Fruit fly (Drosophila melanogaster) whole organism, embryonic: ENCODE results near the gene CG6961.

ENCODE experiments used
- ATbp ChIP-seq: fragments of 200-800 bp; sonication (Bioruptor generic); optimal IDR thresholded peaks from 2 replicates; lab custom pipeline; 2017; ENCODE audit warnings: missing biosample characterization, mild to moderate bottlenecking, missing genetic modification characterization, missing genetic modification reagents
- Aef1 ChIP-seq: fragments of 200-800 bp; sonication (Bioruptor generic); IDR thresholded peaks from 3 replicates; pipeline ENCODE4 v1.3.6; 2022; ENCODE audit warnings: missing biosample characterization, missing genetic modification characterization
- B-H2 ChIP-seq: fragments of 200-800 bp; sonication (Bioruptor generic); optimal IDR thresholded peaks from 2 replicates; lab custom pipeline; 2018; ENCODE audit warnings: missing biosample characterization, mild to moderate bottlenecking, missing genetic modification characterization
- CG10366 ChIP-seq: fragments of 200-800 bp; sonication (Bioruptor generic); IDR thresholded peaks from 2 replicates; pipeline ENCODE4 v1.3.6; 2022; ENCODE audit warnings: missing biosample characterization, missing genetic modification characterization
- CG10959 ChIP-seq: fragments of 200-800 bp; sonication (Bioruptor generic); IDR thresholded peaks from 2 replicates; pipeline ENCODE4 v1.3.6; 2022; ENCODE audit warnings: missing biosample characterization, missing genetic modification characterization
- CG10979 ChIP-seq: fragments of 200-800 bp; sonication (Bioruptor generic); optimal IDR thresholded peaks from 2 replicates; lab custom pipeline; 2018; ENCODE audit warnings: missing biosample characterization, mild to moderate bottlenecking, missing genetic modification characterization, moderate library complexity
- CG11085 ChIP-seq: fragments of 200-800 bp; sonication (Bioruptor generic); IDR thresholded peaks from 2 replicates; pipeline ENCODE4 v1.3.6; 2022; ENCODE audit warnings: missing biosample characterization, missing genetic modification characterization
- CG14050 ChIP-seq: fragments of 200-800 bp; sonication (Bioruptor generic); IDR thresholded peaks from 3 replicates; pipeline ENCODE4 v1.3.6; 2022; ENCODE audit warnings: missing biosample characterization, missing genetic modification characterization
- CG15601 ChIP-seq: fragments of 200-800 bp; sonication (Bioruptor generic); optimal IDR thresholded peaks from 3 replicates; lab custom pipeline; 2019; ENCODE audit warnings: missing biosample characterization, mild to moderate bottlenecking, missing genetic modification characterization, moderate library complexity
- CG17612 ChIP-seq: fragments of 200-800 bp; sonication (Bioruptor generic); IDR thresholded peaks from 2 replicates; pipeline ENCODE4 v1.3.6; 2022; ENCODE audit warnings: missing biosample characterization, missing genetic modification characterization
- CG2678 ChIP-seq: fragments of 200-800 bp; sonication (Bioruptor generic); optimal IDR thresholded peaks from 3 replicates; lab custom pipeline; 2019; ENCODE audit warnings: missing biosample characterization, mild to moderate bottlenecking, missing genetic modification characterization, moderate library complexity
- CG32767 ChIP-seq: fragments of 200-800 bp; sonication (Bioruptor generic); IDR thresholded peaks from 2 replicates; pipeline ENCODE4 v1.3.6; 2022; ENCODE audit warnings: missing biosample characterization, missing genetic modification characterization
- CG3995 ChIP-seq: fragments of 200-800 bp; sonication (Bioruptor generic); optimal IDR thresholded peaks from 3 replicates; lab custom pipeline; 2016; ENCODE audit warnings: missing biosample characterization, missing genetic modification characterization
- CG4282 ChIP-seq: fragments of 200-800 bp; sonication (Bioruptor generic); optimal IDR thresholded peaks from 2 replicates; lab custom pipeline; 2016; ENCODE audit warnings: missing biosample characterization, missing genetic modification characterization
- CG4328 ChIP-seq: fragments of 200-800 bp; sonication (Bioruptor generic); optimal IDR thresholded peaks from 3 replicates; lab custom pipeline; 2017; ENCODE audit warnings: missing biosample characterization, missing genetic modification reagents, missing genetic modification characterization
- CG4360 ChIP-seq: fragments of 200-800 bp; sonication (Bioruptor generic); IDR thresholded peaks from 2 replicates; pipeline ENCODE4 v1.3.6; 2022; ENCODE audit warnings: missing biosample characterization, missing genetic modification characterization
- CG4404 ChIP-seq: fragments of 200-800 bp; sonication (Bioruptor generic); IDR thresholded peaks from 2 replicates; pipeline ENCODE4 v1.3.6; 2022; ENCODE audit warnings: missing biosample characterization, missing genetic modification characterization
- CG6813 ChIP-seq: fragments of 200-800 bp; sonication (Bioruptor generic); optimal IDR thresholded peaks from 2 replicates; lab custom pipeline; 2017; ENCODE audit warnings: missing biosample characterization, missing genetic modification characterization, mild to moderate bottlenecking, moderate library complexity, missing genetic modification reagents
- CG7556 ChIP-seq: fragments of 200-800 bp; sonication (Bioruptor generic); optimal IDR thresholded peaks from 2 replicates; lab custom pipeline; 2017; ENCODE audit warnings: missing biosample characterization, mild to moderate bottlenecking, missing genetic modification characterization
- CG7987 ChIP-seq: fragments of 200-800 bp; sonication (Bioruptor generic); optimal IDR thresholded peaks from 2 replicates; lab custom pipeline; 2018; ENCODE audit warnings: missing biosample characterization, mild to moderate bottlenecking, missing genetic modification characterization, moderate library complexity
- CG9727 ChIP-seq: fragments of 200-800 bp; sonication (Bioruptor generic); optimal IDR thresholded peaks from 3 replicates; lab custom pipeline; 2017; ENCODE audit warnings: missing biosample characterization, mild to moderate bottlenecking, missing genetic modification characterization
- CG9876 ChIP-seq: fragments of 200-800 bp; sonication (Bioruptor generic); optimal IDR thresholded peaks from 2 replicates; lab custom pipeline; 2016; ENCODE audit warnings: missing biosample characterization, missing genetic modification characterization
- Dp ChIP-seq: fragments of 200-800 bp; sonication (Bioruptor generic); optimal IDR thresholded peaks from 2 replicates; lab custom pipeline; 2018; ENCODE audit warnings: missing biosample characterization, mild to moderate bottlenecking, missing genetic modification characterization, moderate library complexity
- H15 ChIP-seq: fragments of 200-800 bp; sonication (Bioruptor generic); IDR thresholded peaks from 3 replicates; pipeline ENCODE4 v1.3.6; 2022; ENCODE audit warnings: missing biosample characterization, missing genetic modification characterization
- HLH4C ChIP-seq: fragments of 200-800 bp; sonication (Bioruptor generic); IDR thresholded peaks from 3 replicates; pipeline ENCODE4 v1.3.6; 2022; ENCODE audit warnings: missing biosample characterization, missing genetic modification characterization; ENCODE audit not compliant: partially characterized antibody
- Hr78 ChIP-seq, 2 experiments: fragments of 200-800 bp in 1 of 2; fragments of >200 bp in 1 of 2; sonication (Bioruptor generic) in 1 of 2; optimal IDR thresholded peaks; 2 replicates each; lab custom pipeline; 2017 to 2019; ENCODE audit warnings: missing biosample characterization in 2 of 2, missing genetic modification characterization in 2 of 2, mild to moderate bottlenecking in 1 of 2, moderate library complexity in 1 of 2
- Jarid2 ChIP-seq: fragments of 200-800 bp; sonication (Bioruptor generic); optimal IDR thresholded peaks from 3 replicates; lab custom pipeline; 2017; ENCODE audit warnings: mild to moderate bottlenecking, missing biosample characterization, missing genetic modification reagents, missing genetic modification characterization
- Poxn ChIP-seq: fragments of 200-800 bp; sonication (Bioruptor generic); IDR thresholded peaks from 2 replicates; pipeline ENCODE4 v1.3.6; 2022; ENCODE audit warnings: missing biosample characterization, missing genetic modification characterization
- Rfx ChIP-seq: fragments of 200-800 bp; sonication (Bioruptor generic); IDR thresholded peaks from 2 replicates; pipeline ENCODE4 v1.3.6; 2022; ENCODE audit warnings: missing biosample characterization, missing genetic modification characterization
- TFAM ChIP-seq: fragments of 200-800 bp; sonication (Bioruptor generic); optimal IDR thresholded peaks from 2 replicates; lab custom pipeline; 2017; ENCODE audit warnings: missing biosample characterization, missing genetic modification characterization, inconsistent platforms
- amos ChIP-seq: fragments of 200-800 bp; sonication (Bioruptor generic); IDR thresholded peaks from 2 replicates; pipeline ENCODE4 v1.3.6; 2022; ENCODE audit warnings: missing biosample characterization, missing genetic modification characterization; ENCODE audit not compliant: partially characterized antibody
- cas ChIP-seq: fragments of 200-800 bp; sonication (Bioruptor generic); IDR thresholded peaks from 2 replicates; pipeline ENCODE4 v1.3.6; 2022; ENCODE audit warnings: missing biosample characterization, missing genetic modification characterization
- ci ChIP-seq: fragments of 200-800 bp; sonication (Bioruptor generic); IDR thresholded peaks from 3 replicates; pipeline ENCODE4 v1.3.6; 2022; ENCODE audit warnings: missing biosample characterization, missing genetic modification characterization
- dan ChIP-seq: fragments of 200-800 bp; sonication (Bioruptor generic); IDR thresholded peaks from 2 replicates; pipeline ENCODE4 v1.3.6; 2022; ENCODE audit warnings: missing biosample characterization, missing genetic modification characterization
- dmrt11E ChIP-seq: fragments of 200-800 bp; sonication (Bioruptor generic); optimal IDR thresholded peaks from 3 replicates; lab custom pipeline; 2018; ENCODE audit warnings: missing biosample characterization, mild to moderate bottlenecking, missing genetic modification characterization, moderate library complexity
- dpn ChIP-seq, 2 experiments: fragments of 200-800 bp; sonication (Bioruptor generic); optimal IDR thresholded peaks; 3 replicates each; lab custom pipeline; 2016; ENCODE audit warnings: missing biosample characterization in 2 of 2, missing genetic modification characterization in 2 of 2
- ewg ChIP-seq: fragments of 200-800 bp; sonication (Bioruptor generic); optimal IDR thresholded peaks from 3 replicates; lab custom pipeline; 2017; ENCODE audit warnings: mild to moderate bottlenecking, missing biosample characterization, missing genetic modification reagents, missing genetic modification characterization
- fd102C ChIP-seq: fragments of 200-800 bp; sonication (Bioruptor generic); optimal IDR thresholded peaks from 2 replicates; lab custom pipeline; 2018; ENCODE audit warnings: missing biosample characterization, mild to moderate bottlenecking, missing genetic modification characterization, moderate library complexity
- fd3F ChIP-seq: fragments of 200-800 bp; sonication (Bioruptor generic); optimal IDR thresholded peaks from 2 replicates; lab custom pipeline; 2018; ENCODE audit warnings: missing biosample characterization, mild to moderate bottlenecking, missing genetic modification characterization, moderate library complexity
- fd96Cb ChIP-seq: fragments of 200-800 bp; sonication (Bioruptor generic); optimal IDR thresholded peaks from 2 replicates; lab custom pipeline; 2018; ENCODE audit warnings: missing biosample characterization, mild to moderate bottlenecking, missing genetic modification characterization, moderate library complexity
- gcm2 ChIP-seq: fragments of 200-800 bp; sonication (Bioruptor generic); optimal IDR thresholded peaks from 2 replicates; lab custom pipeline; 2016; ENCODE audit warnings: missing biosample characterization, missing genetic modification characterization
- h ChIP-seq: fragments of >200 bp; optimal IDR thresholded peaks from 2 replicates; lab custom pipeline; 2017
- ham ChIP-seq: fragments of 200-800 bp; sonication (Bioruptor generic); IDR thresholded peaks from 2 replicates; pipeline ENCODE4 v1.3.6; 2022; ENCODE audit warnings: missing biosample characterization, missing genetic modification characterization
- jumu ChIP-seq: fragments of 200-800 bp; sonication (Bioruptor generic); optimal IDR thresholded peaks from 3 replicates; lab custom pipeline; 2016; ENCODE audit warnings: missing biosample characterization, missing genetic modification characterization
- kni ChIP-seq: fragments of 200-800 bp; sonication (Bioruptor generic); optimal IDR thresholded peaks from 3 replicates; lab custom pipeline; 2017; ENCODE audit warnings: mild to moderate bottlenecking, missing biosample characterization, missing genetic modification reagents, missing genetic modification characterization
- nerfin-2 ChIP-seq: fragments of 200-800 bp; sonication (Bioruptor generic); IDR thresholded peaks from 2 replicates; pipeline ENCODE4 v1.3.6; 2022; ENCODE audit warnings: missing biosample characterization, missing genetic modification characterization; ENCODE audit not compliant: partially characterized antibody
- ro ChIP-seq: fragments of 200-800 bp; sonication (Bioruptor generic); IDR thresholded peaks from 2 replicates; pipeline ENCODE4 v1.3.6; 2022; ENCODE audit warnings: missing biosample characterization, missing genetic modification characterization
- scrt ChIP-seq: fragments of 200-800 bp; sonication (Bioruptor generic); optimal IDR thresholded peaks from 2 replicates; lab custom pipeline; 2018; ENCODE audit warnings: missing biosample characterization, mild to moderate bottlenecking, missing genetic modification characterization, moderate library complexity
- seq ChIP-seq: fragments of 200-800 bp; sonication (Bioruptor generic); IDR thresholded peaks from 2 replicates; pipeline ENCODE4 v1.3.6; 2022; ENCODE audit warnings: missing biosample characterization, missing genetic modification characterization
- sima ChIP-seq: fragments of 200-800 bp; sonication (Bioruptor generic); optimal IDR thresholded peaks from 2 replicates; lab custom pipeline; 2016; ENCODE audit warnings: missing biosample characterization, missing genetic modification characterization
- sisA ChIP-seq: fragments of 200-800 bp; sonication (Bioruptor generic); IDR thresholded peaks from 2 replicates; pipeline ENCODE4 v1.3.6; 2022; ENCODE audit warnings: missing biosample characterization, missing genetic modification characterization
- zf30C ChIP-seq: fragments of 200-800 bp; sonication (Bioruptor generic); optimal IDR thresholded peaks from 3 replicates; lab custom pipeline; 2018; ENCODE audit warnings: missing biosample characterization, mild to moderate bottlenecking, missing genetic modification characterization

CG6961 gene

dm6 chrX:18830396-18830795 lies 42.4 kb upstream of the CG6961 start, which contains the start of gene CG7101 (continued):
- TF ChIP-seq ci (GFP tag; lab: Robert Waterston, UW) (no peak), CG3995 (peak; percentile 94), CG10979 (no peak), dpn (GFP tag; optimal IDR thresholded peaks at IDR 0.05; lab: Kevin White, UChicago) (no peak), Aef1 (no peak), CG4282 (GFP tag; lab: Kevin White, UChicago) (no peak), sima (GFP tag; lab: Kevin White, UChicago) (no peak), Rfx (GFP tag; lab: Robert Waterston, UW) (peak; percentile 21; the same call in 1 of the 2 replicates), h (lab: Kevin White, UChicago) (no peak), H15 (GFP tag; lab: Robert Waterston, UW) (no peak), CG7556 (no peak), sisA (GFP tag; lab: Robert Waterston, UW) (no peak), jumu (GFP tag; lab: Kevin White, UChicago) (no peak), kni (no peak), Hr78 (GFP tag; optimal IDR thresholded peaks at IDR 0.05; lab: Kevin White, UChicago) (no peak), cas (GFP tag; lab: Robert Waterston, UW) (no peak), fd3F (no peak), ATbp (GFP tag; lab: Kevin White, UChicago) (no peak), CG9727 (GFP tag; lab: Kevin White, UChicago) (no peak), nerfin-2 (peak; percentile 56), fd102C (no peak), ham (GFP tag; lab: Robert Waterston, UW) (no peak), CG10366 (no peak), Jarid2 (GFP tag; lab: Kevin White, UChicago) (no peak), ro (no peak), dmrt11E (tag; lab: Kevin White, UChicago) (no peak), CG17612 (GFP tag; lab: Robert Waterston, UW) (no peak), CG4328 (no peak), Poxn (GFP tag; lab: Robert Waterston, UW) (no peak), CG9876 (GFP tag; lab: Kevin White, UChicago) (no peak), CG7987 (GFP tag; lab: Kevin White, UChicago) (no peak), CG10959 (GFP tag; lab: Robert Waterston, UW) (no peak), CG32767 (no peak), gcm2 (GFP tag; lab: Kevin White, UChicago) (no peak), CG11085 (no peak), seq (GFP tag; lab: Robert Waterston, UW) (no peak), dan (no peak), CG4404 (no peak), fd96Cb (tag; lab: Kevin White, UChicago) (no peak), CG4360 (no peak), CG15601 (no peak), scrt (no peak), HLH4C (peak; percentile 79), CG14050 (GFP tag; lab: Robert Waterston, UW) (no peak), amos (GFP tag; lab: Robert Waterston, UW) (peak; percentile 63), ewg (GFP tag; lab: Kevin White, UChicago) (no peak), B-H2 (GFP tag; lab: Kevin White, UChicago) (no peak), CG6813 (no peak), CG2678 (tag; lab: Kevin White, UChicago) (no peak), zf30C (GFP tag; lab: Kevin White, UChicago) (no peak), Dp (GFP tag; lab: Kevin White, UChicago) (peak; percentile 71), TFAM (GFP tag; lab: Kevin White, UChicago) (no peak)
